Fruit fly (Drosophila melanogaster): ENCODE results near the gene CG13857.

The CG13857 gene

DNA sequence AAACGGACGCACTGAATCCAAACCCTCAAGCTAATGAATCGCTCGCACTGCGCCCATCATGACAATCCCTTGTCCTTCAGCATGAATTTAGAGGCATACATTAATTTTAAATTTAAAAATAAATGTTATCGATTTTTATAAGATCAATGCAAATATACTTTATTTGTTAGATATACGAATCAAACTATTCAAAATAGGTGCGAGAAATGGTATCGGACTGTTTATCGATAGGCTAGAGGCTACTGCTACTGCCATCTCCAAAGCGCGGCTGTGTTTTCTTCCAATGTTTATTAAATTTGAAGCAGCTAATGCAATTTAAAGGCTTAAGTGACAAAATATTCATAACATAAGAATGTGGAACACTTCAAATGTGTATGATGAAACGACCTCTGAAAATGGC is 12.8 kb downstream of the CG13857 start, which contains the start of gene CG43342 (continued):
- TF ChIP-seq Doc3 (GFP tag; IDR thresholded peaks at IDR 0.05; ENCODE audit: partially characterized antibody), result peak; percentile 80
- TF ChIP-seq CG6791 (GFP tag; IDR thresholded peaks at IDR 0.05; ENCODE audit: partially characterized antibody), result peak; percentile 85
- TF ChIP-seq HLH4C (GFP tag; IDR thresholded peaks at IDR 0.05; ENCODE audit: partially characterized antibody), result peak; percentile 92
- TF ChIP-seq Bgb (GFP tag; IDR thresholded peaks at IDR 0.05; ENCODE audit: partially characterized antibody), result peak; percentile 85
- peak; percentile 69 for TF ChIP-seq sens (GFP tag)
- TF ChIP-seq CG34224 (GFP tag; IDR thresholded peaks at IDR 0.05; ENCODE audit: partially characterized antibody), result peak; percentile 84
- peak; percentile 77 for TF ChIP-seq amos (GFP tag; IDR thresholded peaks at IDR 0.05; ENCODE audit: partially characterized antibody)
- peak; percentile 84 for TF ChIP-seq E2f2 (GFP tag; IDR thresholded peaks at IDR 0.05)
- TF ChIP-seq nerfin-2 (GFP tag; IDR thresholded peaks at IDR 0.05; ENCODE audit: partially characterized antibody), result peak; percentile 85
- TF ChIP-seq CG11560 (tag; IDR thresholded peaks at IDR 0.05), result peak; percentile 71; the same call in 2 of the 3 replicates
- no peak for TF ChIP-seq wdn (GFP tag; IDR thresholded peaks at IDR 0.05)
- TF ChIP-seq chinmo (GFP tag; IDR thresholded peaks at IDR 0.05; ENCODE audit: partially characterized antibody), result peak; percentile 79; the same call in 1 of the 4 replicates
- TF ChIP-seq Sry-δ (GFP tag; optimal IDR thresholded peaks at IDR 0.05), result peak; percentile 82
- peak; percentile 37 for TF ChIP-seq CG1603 (tag; optimal IDR thresholded peaks at IDR 0.05)
- TF ChIP-seq stwl (tag; optimal IDR thresholded peaks at IDR 0.05), result peak; percentile 73
- TF ChIP-seq mld (GFP tag; IDR thresholded peaks at IDR 0.05; ENCODE audit: partially characterized antibody), result peak; percentile 76; the same call in 2 of the 3 replicates
- peak; percentile 81 for TF ChIP-seq sna (GFP tag; IDR thresholded peaks at IDR 0.05; ENCODE audit: partially characterized antibody)
- no peak for TF ChIP-seq gt (GFP tag; IDR thresholded peaks at IDR 0.05)
- no peak for TF ChIP-seq fd3F (GFP tag; optimal IDR thresholded peaks at IDR 0.05)
- TF ChIP-seq Scr (GFP tag; IDR thresholded peaks at IDR 0.05; ENCODE audit: partially characterized antibody), result peak; percentile 78
- TF ChIP-seq CG13287 (GFP tag; IDR thresholded peaks at IDR 0.05; ENCODE audit: partially characterized antibody), result peak; percentile 85
- peak; percentile 80 for TF ChIP-seq vnd (GFP tag; IDR thresholded peaks at IDR 0.05; ENCODE audit: partially characterized antibody)
- no peak for TF ChIP-seq odd (GFP tag; optimal IDR thresholded peaks at IDR 0.05)
- peak; percentile 82 for TF ChIP-seq Dll (GFP tag; IDR thresholded peaks at IDR 0.05; ENCODE audit: partially characterized antibody)
- TF ChIP-seq CG30431 (GFP tag; optimal IDR thresholded peaks at IDR 0.05), result no peak
- TF ChIP-seq CG2712 (tag; optimal IDR thresholded peaks at IDR 0.05), result peak; percentile 46
- TF ChIP-seq CG2116 (GFP tag; optimal IDR thresholded peaks at IDR 0.05), result peak; percentile 69
- peak; percentile 84 for TF ChIP-seq bbx (GFP tag; IDR thresholded peaks at IDR 0.05; ENCODE audit: partially characterized antibody)
- no peak for TF ChIP-seq Spps (tag; optimal IDR thresholded peaks at IDR 0.05)
- TF ChIP-seq CG17385 (GFP tag; optimal IDR thresholded peaks at IDR 0.05), result no peak
- no peak for TF ChIP-seq Lhr (GFP tag; optimal IDR thresholded peaks at IDR 0.05)
- TF ChIP-seq CG7963 (GFP tag; IDR thresholded peaks at IDR 0.05; ENCODE audit: partially characterized antibody), result peak; percentile 84
- no peak for TF ChIP-seq phol (tag; optimal IDR thresholded peaks at IDR 0.05)
- peak; percentile 74 for TF ChIP-seq Dp (GFP tag; optimal IDR thresholded peaks at IDR 0.05)
- peak; percentile 75 for TF ChIP-seq CG16813 (GFP tag; IDR thresholded peaks at IDR 0.05; ENCODE audit: partially characterized antibody)
- no peak for TF ChIP-seq Ptx1 (GFP tag; IDR thresholded peaks at IDR 0.05)
- TF ChIP-seq gfzf (GFP tag; optimal IDR thresholded peaks at IDR 0.05), result no peak
- peak; percentile 82 for TF ChIP-seq hb (GFP tag; IDR thresholded peaks at IDR 0.05; ENCODE audit: partially characterized antibody)
- TF ChIP-seq tna (GFP tag; IDR thresholded peaks at IDR 0.05; ENCODE audit: partially characterized antibody), result peak; percentile 89
- TF ChIP-seq NfI (GFP tag; optimal IDR thresholded peaks at IDR 0.05), result no peak
- peak; percentile 17; the same call in 1 of the 2 replicates for TF ChIP-seq vvl (GFP tag; IDR thresholded peaks at IDR 0.05)
- TF ChIP-seq inv (GFP tag; IDR thresholded peaks at IDR 0.05; ENCODE audit: partially characterized antibody), result peak; percentile 49; the same call in 1 of the 2 replicates
- no peak for TF ChIP-seq tap (tag; optimal IDR thresholded peaks at IDR 0.05)
